Fruit fly (Drosophila melanogaster): Measurements from ENCODE around the gene Octbeta3R.

- no peak for TF ChIP-seq CrebA (GFP tag; optimal IDR thresholded peaks at IDR 0.05; ENCODE audit: borderline replicate concordance)
- no peak for TF ChIP-seq HLH106 (tag; optimal IDR thresholded peaks at IDR 0.05)
- TF ChIP-seq woc (GFP tag; optimal IDR thresholded peaks at IDR 0.05): no peak
- TF ChIP-seq Abd-B (GFP tag; optimal IDR thresholded peaks at IDR 0.05): no peak
- no peak for TF ChIP-seq pan (optimal IDR thresholded peaks at IDR 0.05)
- TF ChIP-seq Vsx2 (GFP tag; optimal IDR thresholded peaks at IDR 0.05; ENCODE audit: partially characterized antibody): no peak
- TF ChIP-seq usp (GFP tag; optimal IDR thresholded peaks at IDR 0.05): no peak
These were observed at the start of gene Octbeta3R for dm6 chr3R:12548229-12548628.
